Worm (Caenorhabditis elegans): Measurements from ENCODE around the gene R10E4.11.

Gene R10E4.11

DNA sequence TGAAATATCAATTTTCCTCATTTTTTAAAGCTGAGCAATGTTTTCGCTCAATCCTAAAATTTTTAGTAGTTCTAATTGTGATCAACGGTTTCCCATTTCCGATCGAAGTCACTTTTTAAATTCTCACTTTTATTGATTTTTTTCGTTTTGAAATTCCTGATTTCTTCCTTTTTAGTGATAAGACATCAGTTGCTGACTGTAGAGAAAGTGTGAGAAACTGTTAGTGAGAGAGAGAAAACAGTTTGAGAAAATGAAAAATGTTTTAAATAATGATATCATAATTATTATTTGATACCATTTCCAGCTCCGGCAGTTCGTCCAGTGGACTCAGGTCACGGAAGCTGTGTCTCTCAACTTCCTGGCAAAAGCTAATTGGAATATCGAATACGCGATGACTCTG, 13.7 kb upstream of the R10E4.11 start:
- peak; percentile 31 for TF ChIP-seq fos-1 (tag; optimal IDR thresholded peaks at IDR 0.05)
- TF ChIP-seq skn-1 (tag; optimal IDR thresholded peaks at IDR 0.05) = no peak
- no peak for TF ChIP-seq mbf-1 (tag; optimal IDR thresholded peaks at IDR 0.05)
- TF ChIP-seq nhr-12 (tag; optimal IDR thresholded peaks at IDR 0.05) = no peak

DNA sequence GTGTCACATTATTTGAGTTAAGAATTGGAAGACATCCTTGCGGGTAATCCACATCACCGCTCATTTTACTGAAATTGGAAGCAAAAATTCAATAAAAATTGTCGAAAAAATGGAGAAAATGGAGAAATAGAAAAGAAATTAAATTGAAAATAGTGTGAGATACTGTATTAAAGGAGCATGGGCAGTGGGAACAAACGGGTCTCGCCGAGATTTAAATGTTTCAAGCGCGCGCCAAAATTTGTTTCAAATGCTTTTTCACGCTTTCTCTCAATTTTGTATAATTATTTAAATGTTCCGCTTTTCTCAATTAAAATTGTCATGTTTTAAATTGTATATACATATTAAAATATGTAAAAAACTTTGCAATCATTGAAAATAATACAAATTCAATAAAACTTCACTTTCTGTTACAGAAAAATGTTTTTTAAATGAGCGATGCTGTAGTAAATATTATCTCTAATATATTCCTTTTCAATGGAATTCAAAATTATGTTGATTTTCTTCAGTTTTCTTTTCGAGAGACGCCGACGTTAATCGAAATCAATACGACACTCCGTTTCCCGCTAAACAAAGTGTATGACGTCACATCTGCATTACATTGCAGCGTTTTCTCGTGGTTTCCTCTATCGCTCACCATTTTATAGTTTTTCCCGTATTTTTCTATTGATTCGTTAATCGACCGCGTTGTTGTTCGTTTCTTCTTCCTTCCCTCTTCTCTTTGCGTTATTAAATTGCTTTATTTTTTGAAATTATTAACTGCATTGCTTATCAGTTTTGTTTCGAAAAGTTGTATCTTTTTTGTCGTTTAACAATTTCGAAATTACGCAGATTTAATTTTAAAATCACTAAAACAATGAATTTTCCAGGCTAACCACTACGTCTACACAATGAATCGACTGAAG, 12.5 kb upstream of the R10E4.11 start, which contains the start of the genes evl-14 and dcn-1:
evl-14 (minus strand) TSS at position 68 of the 902 bp plus-strand sequence.
dcn-1 (plus strand) TSS at position 852 of the 902 bp plus-strand sequence.
- TF ChIP-seq snpc-4 (tag; optimal IDR thresholded peaks at IDR 0.05) (peak; percentile 35), sem-4 (tag; optimal IDR thresholded peaks at IDR 0.05) (peak; percentile 47), unc-39 (tag; optimal IDR thresholded peaks at IDR 0.05) (no peak), blmp-1 (tag; optimal IDR thresholded peaks at IDR 0.05; ENCODE audit: insufficient read depth) (no peak), crh-2 (tag; optimal IDR thresholded peaks at IDR 0.05) (peak; percentile 95), ceh-16 (tag; optimal IDR thresholded peaks at IDR 0.05) (no peak), ama-1 (optimal IDR thresholded peaks at IDR 0.05) (peak; percentile 58), unc-62 (GFP tag; optimal IDR thresholded peaks at IDR 0.05) (no peak), lsy-2 (tag; optimal IDR thresholded peaks at IDR 0.05) (peak; percentile 52 to 91), sma-3 (GFP tag; optimal IDR thresholded peaks at IDR 0.05) (peak; percentile 60), skn-1 (tag; optimal IDR thresholded peaks at IDR 0.05) (peak; percentile 20), unc-55 (GFP tag; optimal IDR thresholded peaks at IDR 0.05) (peak; percentile 92), ztf-11 (tag; optimal IDR thresholded peaks at IDR 0.05) (no peak), nhr-23 (tag; optimal IDR thresholded peaks at IDR 0.05) (no peak), lin-11 (tag; optimal IDR thresholded peaks at IDR 0.05) (no peak), gmeb-1 (tag; optimal IDR thresholded peaks at IDR 0.05) (peak; percentile 79), C34F6.9 (tag; optimal IDR thresholded peaks at IDR 0.05) (peak; percentile 94), F13H6.1 (tag; optimal IDR thresholded peaks at IDR 0.05) (peak; percentile 61), nhr-21 (tag; optimal IDR thresholded peaks at IDR 0.05) (peak; percentile 73), elt-1 (tag; optimal IDR thresholded peaks at IDR 0.05) (no peak), egl-27 (tag; optimal IDR thresholded peaks at IDR 0.05) (no peak), nhr-6 (tag; optimal IDR thresholded peaks at IDR 0.05) (peak; percentile 79), lin-39 (tag; optimal IDR thresholded peaks at IDR 0.05) (no peak), R02D3.7 (tag; optimal IDR thresholded peaks at IDR 0.05) (no peak), lin-13 (GFP tag; optimal IDR thresholded peaks at IDR 0.05) (peak; percentile 73), alr-1 (tag; optimal IDR thresholded peaks at IDR 0.05) (no peak), nhr-10 (tag; optimal IDR thresholded peaks at IDR 0.05) (no peak), mab-5 (tag; optimal IDR thresholded peaks at IDR 0.05) (peak; percentile 30), fos-1 (tag; optimal IDR thresholded peaks at IDR 0.05) (peak; percentile 73), nhr-237 (tag; optimal IDR thresholded peaks at IDR 0.05) (no peak), nhr-77 (tag; optimal IDR thresholded peaks at IDR 0.05) (no peak), dmd-4 (tag; optimal IDR thresholded peaks at IDR 0.05) (no peak), nhr-11 (tag; optimal IDR thresholded peaks at IDR 0.05) (no peak), mdl-1 (tag; optimal IDR thresholded peaks at IDR 0.05) (peak in 1 of 2 experiments; percentile 41), aly-2 (tag; optimal IDR thresholded peaks at IDR 0.05) (no peak), ztf-4 (tag; optimal IDR thresholded peaks at IDR 0.05) (peak; percentile 11), nhr-25 (tag; optimal IDR thresholded peaks at IDR 0.05) (peak; percentile 76), elt-3 (tag; optimal IDR thresholded peaks at IDR 0.05) (no peak), nhr-129 (tag; optimal IDR thresholded peaks at IDR 0.05) (peak; percentile 85)

DNA sequence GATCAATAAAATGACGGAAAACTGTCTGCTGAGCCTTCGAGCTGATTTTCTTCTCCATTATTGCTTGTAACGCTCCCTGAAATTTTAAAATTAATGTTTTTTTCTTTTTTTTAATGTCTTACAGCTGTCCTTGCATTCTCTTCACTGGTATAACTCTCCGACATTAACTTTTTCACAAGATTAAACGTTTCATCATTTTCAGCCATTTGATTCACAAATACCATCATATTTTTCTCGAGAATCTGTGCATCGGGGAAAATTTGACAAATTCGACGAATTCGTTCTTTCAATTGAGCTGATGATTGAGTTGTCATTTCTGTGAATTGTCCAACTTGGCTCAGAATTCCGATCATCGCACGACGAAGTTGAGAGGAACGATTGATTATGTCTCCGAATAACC, 8.5 kb upstream of the R10E4.11 start:
- TF ChIP-seq sma-3 (GFP tag; optimal IDR thresholded peaks at IDR 0.05) = no peak
- TF ChIP-seq R02D3.7 (tag; optimal IDR thresholded peaks at IDR 0.05) = no peak
- no peak for TF ChIP-seq lsy-2 (tag; optimal IDR thresholded peaks at IDR 0.05)

All from whole organism, L2 larva.